Fruit fly (Drosophila melanogaster): Measurements from ENCODE around the gene LManII.

Gene LManII

dm6 chr2L:10466865-10467270 is 9.4 kb downstream of the LManII start (continued):
- no peak for TF ChIP-seq CG11560 (tag; IDR thresholded peaks at IDR 0.05)
- TF ChIP-seq CG12769 (tag; optimal IDR thresholded peaks at IDR 0.05), result no peak
- TF ChIP-seq Oli (tag; optimal IDR thresholded peaks at IDR 0.05), result peak; percentile 76
- no peak for TF ChIP-seq sima (GFP tag; optimal IDR thresholded peaks at IDR 0.05)
- no peak; the same call in 1 of the 2 replicates for TF ChIP-seq CG8765 (GFP tag; IDR thresholded peaks at IDR 0.05)
- TF ChIP-seq mirr (GFP tag; optimal IDR thresholded peaks at IDR 0.05), result no peak
- TF ChIP-seq CG9437 (GFP tag; optimal IDR thresholded peaks at IDR 0.05), result peak; percentile 72
- TF ChIP-seq eyg (GFP tag; optimal IDR thresholded peaks at IDR 0.05), result peak; percentile 16
- TF ChIP-seq CG11723 (GFP tag; optimal IDR thresholded peaks at IDR 0.05), result peak; percentile 58
- TF ChIP-seq H15 (GFP tag; IDR thresholded peaks at IDR 0.05), result peak; percentile 56; the same call in 2 of the 3 replicates
- TF ChIP-seq CG16779 (GFP tag; IDR thresholded peaks at IDR 0.05), result no peak
- no peak for TF ChIP-seq br (optimal IDR thresholded peaks at IDR 0.05)
- TF ChIP-seq CG15011 (GFP tag; optimal IDR thresholded peaks at IDR 0.05), result no peak
- TF ChIP-seq exex (tag; optimal IDR thresholded peaks at IDR 0.05), result no peak
- no peak for TF ChIP-seq CkIIα-i1 (GFP tag; IDR thresholded peaks at IDR 0.05)
- TF ChIP-seq Bdp1 (GFP tag; optimal IDR thresholded peaks at IDR 0.05), result no peak
- peak; percentile 48 for TF ChIP-seq CG13424 (tag; optimal IDR thresholded peaks at IDR 0.05)
- peak; percentile 57 for TF ChIP-seq sob (GFP tag; IDR thresholded peaks at IDR 0.05)
- 0 out of 3 replicates have a peak, but pooled peaks have one; percentile 46 for TF ChIP-seq jigr1 (GFP tag; IDR thresholded peaks at IDR 0.05)
- TF ChIP-seq bab2 (GFP tag; optimal IDR thresholded peaks at IDR 0.05), result peak; percentile 27
- TF ChIP-seq unc-4 (GFP tag; IDR thresholded peaks at IDR 0.05; ENCODE audit: partially characterized antibody), result no peak
- no peak for TF ChIP-seq CG7963 (GFP tag; IDR thresholded peaks at IDR 0.05; ENCODE audit: partially characterized antibody)
- no peak for TF ChIP-seq sug (tag; optimal IDR thresholded peaks at IDR 0.05)
- peak; percentile 58 for TF ChIP-seq Max (GFP tag; optimal IDR thresholded peaks at IDR 0.05)
- peak; percentile 35 for TF ChIP-seq lilli (GFP tag; optimal IDR thresholded peaks at IDR 0.05)
- no peak; the same call in 1 of the 2 replicates for TF ChIP-seq CG10959 (GFP tag; IDR thresholded peaks at IDR 0.05)
- TF ChIP-seq CG10979 (tag; optimal IDR thresholded peaks at IDR 0.05), result peak; percentile 80
- peak; percentile 37 for TF ChIP-seq CG1792 (GFP tag; optimal IDR thresholded peaks at IDR 0.05)
- peak; percentile 52 for TF ChIP-seq CG13624 (GFP tag; optimal IDR thresholded peaks at IDR 0.05)
- TF ChIP-seq fru (optimal IDR thresholded peaks at IDR 0.05), result no peak
- TF ChIP-seq Hr3 (GFP tag; optimal IDR thresholded peaks at IDR 0.05), result peak; percentile 63
- no peak for TF ChIP-seq Lpt (GFP tag; optimal IDR thresholded peaks at IDR 0.05)
- no peak for TF ChIP-seq gcm (GFP tag; optimal IDR thresholded peaks at IDR 0.05)
- TF ChIP-seq kni (GFP tag; optimal IDR thresholded peaks at IDR 0.05), result no peak
- no peak for TF ChIP-seq MTF-1 (GFP tag; optimal IDR thresholded peaks at IDR 0.05; ENCODE audit: borderline replicate concordance)
- peak; percentile 36 for TF ChIP-seq ems (GFP tag; optimal IDR thresholded peaks at IDR 0.05)
- no peak for TF ChIP-seq Poxn (GFP tag; IDR thresholded peaks at IDR 0.05)
- TF ChIP-seq Hey (tag; optimal IDR thresholded peaks at IDR 0.05), result no peak
- no peak for TF ChIP-seq Hmx (GFP tag; optimal IDR thresholded peaks at IDR 0.05)
- TF ChIP-seq phol (tag; optimal IDR thresholded peaks at IDR 0.05), result peak; percentile 84
- TF ChIP-seq NC2β (GFP tag; optimal IDR thresholded peaks at IDR 0.05), result peak; percentile 6
- TF ChIP-seq CG3726 (GFP tag; IDR thresholded peaks at IDR 0.05), result no peak
- TF ChIP-seq jumu (GFP tag; optimal IDR thresholded peaks at IDR 0.05), result peak; percentile 53
- TF ChIP-seq Bgb (GFP tag; IDR thresholded peaks at IDR 0.05; ENCODE audit: partially characterized antibody), result no peak
- TF ChIP-seq onecut (GFP tag; IDR thresholded peaks at IDR 0.05), result 0 out of 2 replicates have a peak, but pooled peaks have one; percentile 15
- no peak for TF ChIP-seq sna (GFP tag; IDR thresholded peaks at IDR 0.05; ENCODE audit: partially characterized antibody)
- no peak for TF ChIP-seq grn (GFP tag; optimal IDR thresholded peaks at IDR 0.05)
- TF ChIP-seq CG11247 (GFP tag; IDR thresholded peaks at IDR 0.05), result no peak
- no peak for TF ChIP-seq GATAe (GFP tag; conservative IDR thresholded peaks at IDR 0.05)
- TF ChIP-seq B-H1 (GFP tag; IDR thresholded peaks at IDR 0.05), result peak; percentile 30; the same call in 1 of the 3 replicates
- TF ChIP-seq CG18476 (GFP tag; optimal IDR thresholded peaks at IDR 0.05), result peak; percentile 46
- TF ChIP-seq CG34224 (GFP tag; IDR thresholded peaks at IDR 0.05; ENCODE audit: partially characterized antibody), result no peak

All from whole organism, embryonic.